Worm (Caenorhabditis elegans): ENCODE measurements around the gene F41B5.1.

F41B5.1 gene

ce11 chrV:2230912-2231311 lies 24.4 kb upstream of the F41B5.1 start, which contains the start of gene nhr-134 (continued):
- TF ChIP-seq lir-3 (tag; optimal IDR thresholded peaks at IDR 0.05): no peak
- no peak for TF ChIP-seq ama-1 (optimal IDR thresholded peaks at IDR 0.05)
- peak; percentile 44 for TF ChIP-seq dve-1 (tag; optimal IDR thresholded peaks at IDR 0.05; ENCODE audit: insufficient read depth)
- no peak for TF ChIP-seq php-3 (GFP tag; IDR thresholded peaks at IDR 0.05)
- TF ChIP-seq nhr-41 (GFP tag; IDR thresholded peaks at IDR 0.05): no peak
- no peak for TF ChIP-seq unc-39 (tag; optimal IDR thresholded peaks at IDR 0.05)
- TF ChIP-seq nhr-77 (tag; optimal IDR thresholded peaks at IDR 0.05): no peak
- TF ChIP-seq attf-4 (tag; optimal IDR thresholded peaks at IDR 0.05): no peak
- TF ChIP-seq dmd-8 (GFP tag; IDR thresholded peaks at IDR 0.05): no peak
- TF ChIP-seq tra-1 (GFP tag; IDR thresholded peaks at IDR 0.05): no peak
- TF ChIP-seq zip-2 (tag; optimal IDR thresholded peaks at IDR 0.05): no peak
- TF ChIP-seq nhr-28 (tag; optimal IDR thresholded peaks at IDR 0.05): peak; percentile 30

- TF ChIP-seq ceh-62 (tag; optimal IDR thresholded peaks at IDR 0.05): no peak
- no peak for TF ChIP-seq F26F4.8 (GFP tag; conservative IDR thresholded peaks at IDR 0.05)
- no peak for TF ChIP-seq F49E8.2 (tag; optimal IDR thresholded peaks at IDR 0.05; ENCODE audit: borderline replicate concordance)
- no peak for TF ChIP-seq aly-2 (tag; optimal IDR thresholded peaks at IDR 0.05)
- TF ChIP-seq cey-2 (tag; optimal IDR thresholded peaks at IDR 0.05; ENCODE audit: borderline replicate concordance, insufficient read depth): no peak
- TF ChIP-seq nhr-10 (tag; optimal IDR thresholded peaks at IDR 0.05): no peak
- no peak for TF ChIP-seq snpc-4 (tag; optimal IDR thresholded peaks at IDR 0.05)
- no peak for TF ChIP-seq spr-3 (GFP tag; optimal IDR thresholded peaks at IDR 0.05)
- TF ChIP-seq hif-1 (tag; optimal IDR thresholded peaks at IDR 0.05): no peak
- TF ChIP-seq nhr-11 (tag; optimal IDR thresholded peaks at IDR 0.05): no peak
These were observed 22.2 kb upstream of the F41B5.1 start, which contains the start of gene nhr-96 for ce11 chrV:2233177-2233576. nhr-96 (plus strand) TSS chrV:2233477.

DNA sequence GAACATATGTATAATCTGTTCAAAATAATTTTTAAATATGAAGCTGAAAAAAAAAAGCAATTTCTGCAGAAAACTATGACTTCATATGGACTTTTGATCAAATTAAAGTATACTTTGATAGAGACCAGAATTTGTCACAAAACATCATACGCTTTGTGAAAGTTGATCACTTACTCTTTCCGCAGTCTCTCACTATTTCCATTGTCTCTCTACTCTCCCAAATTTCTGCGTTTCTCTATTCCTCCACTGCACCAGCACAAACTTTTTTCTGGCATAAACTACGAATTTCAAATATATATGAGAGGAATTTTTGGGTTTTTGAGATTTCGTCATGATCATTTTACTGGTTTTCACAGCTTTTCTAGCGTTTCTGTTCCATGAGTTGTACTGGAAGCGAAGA lies 19.5 kb upstream of the F41B5.1 start, which contains the start of gene cyp-33C4:
cyp-33C4 (plus strand) TSS at position 293 of the 400 bp plus-strand sequence.
- TF ChIP-seq gei-8 (GFP tag; optimal IDR thresholded peaks at IDR 0.05) (no peak), pqm-1 (tag; optimal IDR thresholded peaks at IDR 0.05) (peak; percentile 5), ctbp-1 (GFP tag; IDR thresholded peaks at IDR 0.05) (no peak), ZK546.5 (tag; optimal IDR thresholded peaks at IDR 0.05) (no peak), F49E8.2 (tag; optimal IDR thresholded peaks at IDR 0.05; ENCODE audit: borderline replicate concordance) (no peak), mxl-2 (GFP tag; conservative IDR thresholded peaks at IDR 0.05) (no peak), nhr-77 (tag; optimal IDR thresholded peaks at IDR 0.05) (peak; percentile 14), nhr-102 (tag; optimal IDR thresholded peaks at IDR 0.05) (peak; percentile 8), lin-13 (GFP tag; optimal IDR thresholded peaks at IDR 0.05) (no peak), hlh-30 (tag; optimal IDR thresholded peaks at IDR 0.05; ENCODE audit: insufficient read depth) (peak; percentile 32), unc-39 (tag; optimal IDR thresholded peaks at IDR 0.05) (no peak), unc-62 (GFP tag; optimal IDR thresholded peaks at IDR 0.05 in 1 of 2) (peak in 1 of 2 experiments; percentile 35), unc-62 (tag; optimal IDR thresholded peaks at IDR 0.05) (no peak), hlh-11 (tag; optimal IDR thresholded peaks at IDR 0.05) (peak; percentile 52), set-16 (GFP tag; IDR thresholded peaks at IDR 0.05) (no peak), daf-16 (GFP tag; optimal IDR thresholded peaks at IDR 0.05) (no peak), daf-16 (tag; optimal IDR thresholded peaks at IDR 0.05) (peak; percentile 10), dmd-6 (GFP tag; IDR thresholded peaks at IDR 0.05) (peak; percentile 75), ceh-62 (tag; optimal IDR thresholded peaks at IDR 0.05) (no peak), dmd-8 (GFP tag; IDR thresholded peaks at IDR 0.05) (no peak), dve-1 (tag; optimal IDR thresholded peaks at IDR 0.05; ENCODE audit: insufficient read depth) (peak; percentile 34), nhr-28 (tag; optimal IDR thresholded peaks at IDR 0.05) (peak; percentile 91), mep-1 (tag; optimal IDR thresholded peaks at IDR 0.05) (peak; percentile 19), saeg-2 (GFP tag; IDR thresholded peaks at IDR 0.05) (no peak), lin-39 (tag; optimal IDR thresholded peaks at IDR 0.05) (no peak), madf-9 (GFP tag; conservative IDR thresholded peaks at IDR 0.05) (no peak), Y48G9A.11 (GFP tag; IDR thresholded peaks at IDR 0.05) (no peak), F10B5.3 (tag; optimal IDR thresholded peaks at IDR 0.05) (no peak), fkh-10 (GFP tag; optimal IDR thresholded peaks at IDR 0.05) (no peak), rbr-2 (tag; optimal IDR thresholded peaks at IDR 0.05) (no peak), aha-1 (tag) (no peak), nhr-25 (tag; optimal IDR thresholded peaks at IDR 0.05; ENCODE audit: borderline replicate concordance, insufficient read depth) (no peak)

All from whole organism, L4 larva.